Fruit fly (Drosophila melanogaster) whole organism, embryonic: ENCODE results near the gene CG13386.

Experiments used
- BtbVII ChIP-seq: fragments of 200-800 bp; sonication (Bioruptor generic); optimal IDR thresholded peaks from 3 replicates; lab custom pipeline; 2017; ENCODE audit warnings: missing biosample characterization, mild to moderate bottlenecking, missing genetic modification characterization
- CG10321 ChIP-seq: fragments of 200-800 bp; sonication (Bioruptor generic); IDR thresholded peaks from 2 replicates; pipeline ENCODE4 v1.3.6; 2022; ENCODE audit warnings: missing biosample characterization, missing genetic modification characterization
- CG10431 ChIP-seq: fragments of 200-800 bp; sonication (Bioruptor generic); optimal IDR thresholded peaks from 3 replicates; lab custom pipeline; 2018; ENCODE audit warnings: missing biosample characterization, mild to moderate bottlenecking, missing genetic modification characterization
- CG1233 ChIP-seq: fragments of 200-800 bp; sonication (Bioruptor generic); optimal IDR thresholded peaks from 4 replicates; lab custom pipeline; 2018; ENCODE audit warnings: missing biosample characterization, mild to moderate bottlenecking, missing genetic modification characterization
- CG17829 ChIP-seq: fragments of 200-800 bp; optimal IDR thresholded peaks from 2 replicates; lab custom pipeline; 2019; ENCODE audit warnings: missing biosample characterization, mild to moderate bottlenecking, missing genetic modification characterization, moderate library complexity
- CG34376 ChIP-seq: fragments of 200-800 bp; sonication (Bioruptor generic); optimal IDR thresholded peaks from 2 replicates; lab custom pipeline; 2018; ENCODE audit warnings: missing biosample characterization, mild to moderate bottlenecking, missing genetic modification characterization
- CG34422 ChIP-seq: fragments of 200-800 bp; sonication (Bioruptor generic); IDR thresholded peaks from 3 replicates; pipeline ENCODE4 v1.3.6; 2022; ENCODE audit warnings: missing biosample characterization, missing genetic modification characterization
- CG4404 ChIP-seq: fragments of 200-800 bp; sonication (Bioruptor generic); IDR thresholded peaks from 2 replicates; pipeline ENCODE4 v1.3.6; 2022; ENCODE audit warnings: missing biosample characterization, missing genetic modification characterization
- CG5953 ChIP-seq: fragments of 200-800 bp; sonication (Bioruptor generic); IDR thresholded peaks from 2 replicates; pipeline ENCODE4 v1.3.6; 2022; ENCODE audit warnings: missing biosample characterization, missing genetic modification characterization
- CG7372 ChIP-seq: fragments of 200-800 bp; sonication (Bioruptor generic); IDR thresholded peaks from 2 replicates; pipeline ENCODE4 v1.3.6; 2022; ENCODE audit warnings: missing biosample characterization, missing genetic modification characterization
- CG7556 ChIP-seq: fragments of 200-800 bp; sonication (Bioruptor generic); optimal IDR thresholded peaks from 2 replicates; lab custom pipeline; 2017; ENCODE audit warnings: missing biosample characterization, mild to moderate bottlenecking, missing genetic modification characterization
- CG8924 ChIP-seq: fragments of 200-800 bp; optimal IDR thresholded peaks from 3 replicates; lab custom pipeline; 2019; ENCODE audit warnings: missing biosample characterization, mild to moderate bottlenecking, missing genetic modification characterization, moderate library complexity
- CG9727 ChIP-seq: fragments of 200-800 bp; sonication (Bioruptor generic); optimal IDR thresholded peaks from 3 replicates; lab custom pipeline; 2017; ENCODE audit warnings: missing biosample characterization, mild to moderate bottlenecking, missing genetic modification characterization
- CkIIα-i1 ChIP-seq: fragments of 200-800 bp; sonication (Bioruptor generic); IDR thresholded peaks from 2 replicates; pipeline ENCODE4 v1.3.6; 2022; ENCODE audit warnings: missing biosample characterization, missing genetic modification characterization
- Dip3 ChIP-seq: fragments of 200-800 bp; sonication (Bioruptor generic); optimal IDR thresholded peaks from 3 replicates; lab custom pipeline; 2016; ENCODE audit warnings: missing biosample characterization, missing genetic modification characterization
- H15 ChIP-seq: fragments of 200-800 bp; sonication (Bioruptor generic); IDR thresholded peaks from 3 replicates; pipeline ENCODE4 v1.3.6; 2022; ENCODE audit warnings: missing biosample characterization, missing genetic modification characterization
- HHEX ChIP-seq: fragments of 200-800 bp; sonication (Bioruptor generic); optimal IDR thresholded peaks from 3 replicates; lab custom pipeline; 2017; ENCODE audit warnings: missing biosample characterization, mild to moderate bottlenecking, missing genetic modification characterization, missing genetic modification reagents
- HLHmδ ChIP-seq: fragments of 200-800 bp; sonication (Bioruptor generic); optimal IDR thresholded peaks from 2 replicates; lab custom pipeline; 2018; ENCODE audit warnings: missing biosample characterization, mild to moderate bottlenecking, missing genetic modification characterization, moderate library complexity
- Hand ChIP-seq: fragments of 200-800 bp; sonication (Bioruptor generic); optimal IDR thresholded peaks from 2 replicates; lab custom pipeline; 2017; ENCODE audit warnings: mild to moderate bottlenecking, missing biosample characterization, missing genetic modification reagents, missing genetic modification characterization
- Hey ChIP-seq: fragments of 200-800 bp; sonication (Bioruptor generic); optimal IDR thresholded peaks from 3 replicates; lab custom pipeline; 2018; ENCODE audit warnings: missing biosample characterization, mild to moderate bottlenecking, missing genetic modification characterization
- Hsf ChIP-seq: fragments of 200-800 bp; sonication (Bioruptor generic); optimal IDR thresholded peaks from 3 replicates; lab custom pipeline; 2016; ENCODE audit warnings: missing biosample characterization, missing genetic modification characterization
- Jarid2 ChIP-seq: fragments of 200-800 bp; sonication (Bioruptor generic); optimal IDR thresholded peaks from 3 replicates; lab custom pipeline; 2017; ENCODE audit warnings: mild to moderate bottlenecking, missing biosample characterization, missing genetic modification reagents, missing genetic modification characterization
- NK7.1 ChIP-seq: fragments of 200-800 bp; sonication (Bioruptor generic); optimal IDR thresholded peaks from 3 replicates; lab custom pipeline; 2016; ENCODE audit warnings: missing biosample characterization, missing genetic modification characterization
- Nf-YA ChIP-seq: fragments of 200-800 bp; sonication (Bioruptor generic); IDR thresholded peaks from 2 replicates; pipeline ENCODE4 v1.3.6; 2022; ENCODE audit warnings: missing biosample characterization, missing genetic modification characterization
- Oli ChIP-seq: fragments of 200-800 bp; sonication (Bioruptor generic); optimal IDR thresholded peaks from 2 replicates; lab custom pipeline; 2018; ENCODE audit warnings: missing biosample characterization, mild to moderate bottlenecking, missing genetic modification characterization, moderate library complexity
- Pdp1 ChIP-seq, 2 experiments: fragments of 200-800 bp; sonication (Bioruptor generic); optimal IDR thresholded peaks; 3 replicates each; lab custom pipeline; 2016; ENCODE audit warnings: missing biosample characterization in 2 of 2, missing genetic modification characterization in 2 of 2, mild to moderate bottlenecking in 1 of 2, moderate library complexity in 1 of 2
- Scr ChIP-seq: fragments of 200-800 bp; sonication (Bioruptor generic); IDR thresholded peaks from 2 replicates; pipeline ENCODE4 v1.3.6; 2022; ENCODE audit warnings: missing biosample characterization, missing genetic modification characterization; ENCODE audit not compliant: partially characterized antibody
- Ssrp ChIP-seq: fragments of 200-800 bp; sonication (Bioruptor generic); optimal IDR thresholded peaks from 2 replicates; lab custom pipeline; 2018; ENCODE audit warnings: missing biosample characterization, mild to moderate bottlenecking, missing genetic modification characterization, moderate library complexity
- Stat92E ChIP-seq, 3 experiments: fragments of >200 bp in 2 of 3; fragments of 200-800 bp in 1 of 3; sonication (Bioruptor generic) in 1 of 3; optimal IDR thresholded peaks; 2 replicates each; lab custom pipeline; 2017 to 2019; ENCODE audit warnings: missing biosample characterization in 3 of 3, missing genetic modification characterization in 3 of 3, mild to moderate bottlenecking in 1 of 3, moderate library complexity in 1 of 3
- aop ChIP-seq: fragments of 200-800 bp; sonication (Bioruptor generic); IDR thresholded peaks from 2 replicates; pipeline ENCODE4 v1.3.6; 2022; ENCODE audit warnings: missing biosample characterization, missing genetic modification characterization
- ara ChIP-seq: fragments of 200-800 bp; sonication (Bioruptor generic); IDR thresholded peaks from 2 replicates; pipeline ENCODE4 v1.3.6; 2022; ENCODE audit warnings: missing biosample characterization, missing genetic modification characterization
- bowl ChIP-seq: fragments of 200-800 bp; sonication (Bioruptor generic); IDR thresholded peaks from 2 replicates; pipeline ENCODE4 v1.3.6; 2022; ENCODE audit warnings: missing biosample characterization, missing genetic modification characterization
- btn ChIP-seq: fragments of 200-800 bp; sonication (Bioruptor generic); optimal IDR thresholded peaks from 2 replicates; lab custom pipeline; 2016; ENCODE audit warnings: missing biosample characterization, missing genetic modification characterization
- jigr1 ChIP-seq: fragments of 200-800 bp; sonication (Bioruptor generic); IDR thresholded peaks from 3 replicates; pipeline ENCODE4 v1.3.6; 2022; ENCODE audit warnings: missing biosample characterization, missing genetic modification characterization
- jumu ChIP-seq: fragments of 200-800 bp; sonication (Bioruptor generic); optimal IDR thresholded peaks from 3 replicates; lab custom pipeline; 2016; ENCODE audit warnings: missing biosample characterization, missing genetic modification characterization
- knrl ChIP-seq: fragments of 200-800 bp; sonication (Bioruptor generic); IDR thresholded peaks from 3 replicates; pipeline ENCODE4 v1.3.6; 2022; ENCODE audit warnings: missing biosample characterization, missing genetic modification characterization; ENCODE audit not compliant: partially characterized antibody
- phol ChIP-seq: fragments of 200-800 bp; sonication (Bioruptor generic); optimal IDR thresholded peaks from 3 replicates; lab custom pipeline; 2018; ENCODE audit warnings: missing biosample characterization, mild to moderate bottlenecking, missing genetic modification characterization, moderate library complexity
- pnt ChIP-seq: fragments of 200-800 bp; sonication (Bioruptor generic); optimal IDR thresholded peaks from 3 replicates; lab custom pipeline; 2016; ENCODE audit warnings: missing biosample characterization, missing genetic modification characterization
- psq ChIP-seq: fragments of 200-800 bp; sonication (Bioruptor generic); optimal IDR thresholded peaks from 2 replicates; lab custom pipeline; 2017; ENCODE audit warnings: missing biosample characterization, missing genetic modification characterization
- rib ChIP-seq: fragments of 200-800 bp; sonication (Bioruptor generic); IDR thresholded peaks from 2 replicates; pipeline ENCODE4 v1.3.6; 2022; ENCODE audit warnings: missing biosample characterization, missing genetic modification characterization
- seq ChIP-seq: fragments of 200-800 bp; sonication (Bioruptor generic); IDR thresholded peaks from 2 replicates; pipeline ENCODE4 v1.3.6; 2022; ENCODE audit warnings: missing biosample characterization, missing genetic modification characterization
- sob ChIP-seq: fragments of 200-800 bp; sonication (Bioruptor generic); IDR thresholded peaks from 2 replicates; pipeline ENCODE4 v1.3.6; 2022; ENCODE audit warnings: missing biosample characterization, missing genetic modification characterization
- unpg ChIP-seq: fragments of 200-800 bp; sonication (Bioruptor generic); optimal IDR thresholded peaks from 3 replicates; lab custom pipeline; 2018; ENCODE audit warnings: missing biosample characterization, mild to moderate bottlenecking, missing genetic modification characterization, moderate library complexity
- vfl ChIP-seq: fragments of 200-800 bp; sonication (Bioruptor generic); optimal IDR thresholded peaks from 2 replicates; lab custom pipeline; 2016; ENCODE audit warnings: missing biosample characterization, missing genetic modification characterization
- z ChIP-seq: fragments of 200-800 bp; sonication (Bioruptor generic); IDR thresholded peaks from 3 replicates; pipeline ENCODE4 v1.3.6; 2022; ENCODE audit warnings: missing biosample characterization, missing genetic modification characterization
- zen2 ChIP-seq: fragments of 200-800 bp; sonication (Bioruptor generic); IDR thresholded peaks from 3 replicates; pipeline ENCODE4 v1.3.6; 2022; ENCODE audit warnings: missing biosample characterization, missing genetic modification characterization; ENCODE audit not compliant: partially characterized antibody
- zfh1 ChIP-seq: fragments of 200-800 bp; sonication (Bioruptor generic); IDR thresholded peaks from 3 replicates; pipeline ENCODE4 v1.3.6; 2022; ENCODE audit warnings: missing biosample characterization, missing genetic modification characterization
- zfh2 ChIP-seq: fragments of 200-800 bp; sonication (Bioruptor generic); optimal IDR thresholded peaks from 2 replicates; lab custom pipeline; 2016; ENCODE audit warnings: missing biosample characterization, missing genetic modification characterization

CG13386 gene

dm6 chr2L:8403286-8404270, 4.8 kb downstream of the CG13386 start, which contains the start of gene emb (continued):
- TF ChIP-seq pnt (GFP tag; lab: Kevin White, UChicago): no peak
- TF ChIP-seq knrl (GFP tag; lab: Robert Waterston, UW): peak; percentile 90
- TF ChIP-seq phol: peak; percentile 68
- TF ChIP-seq unpg: no peak
- peak; percentile 66 for TF ChIP-seq CG9727 (GFP tag; lab: Kevin White, UChicago)
- peak in 1 of 2 experiments; percentile 17 for TF ChIP-seq Pdp1 (GFP tag; optimal IDR thresholded peaks at IDR 0.05; lab: Kevin White, UChicago)
- no peak for TF ChIP-seq CG7556 (GFP tag; lab: Kevin White, UChicago)
- TF ChIP-seq H15: no peak
- TF ChIP-seq CG7372 (GFP tag; lab: Robert Waterston, UW): no peak
- TF ChIP-seq jigr1 (GFP tag; lab: Robert Waterston, UW): peak; percentile 57; the same call in 1 of the 3 replicates
- peak; percentile 94 for TF ChIP-seq Scr (GFP tag; lab: Robert Waterston, UW)
- TF ChIP-seq bowl (GFP tag; lab: Robert Waterston, UW): no peak
- peak; percentile 40 for TF ChIP-seq CG1233
- no peak for TF ChIP-seq Oli (tag; lab: Kevin White, UChicago)
- no peak for TF ChIP-seq Stat92E (GFP tag; optimal IDR thresholded peaks at IDR 0.05; lab: Kevin White, UChicago)
- no peak for TF ChIP-seq CG10431 (GFP tag; lab: Kevin White, UChicago)
- no peak for TF ChIP-seq z (GFP tag; lab: Robert Waterston, UW)
- TF ChIP-seq Hand (GFP tag; lab: Kevin White, UChicago): no peak
- TF ChIP-seq CG8924 (tag; lab: Kevin White, UChicago): peak; percentile 44
- peak; percentile 75 for TF ChIP-seq rib (GFP tag; lab: Robert Waterston, UW)
- peak; percentile 58 for TF ChIP-seq jumu (GFP tag; lab: Kevin White, UChicago)
- peak; percentile 40 for TF ChIP-seq Hsf (GFP tag; lab: Kevin White, UChicago)
- peak; percentile 24 for TF ChIP-seq CG34376 (GFP tag; lab: Kevin White, UChicago)
- TF ChIP-seq zen2 (GFP tag; lab: Robert Waterston, UW): peak; percentile 93
- TF ChIP-seq vfl: peak; percentile 34
- peak; percentile 19 for TF ChIP-seq psq
- TF ChIP-seq CG17829 (tag; lab: Kevin White, UChicago): peak; percentile 71
- no peak for TF ChIP-seq Dip3 (GFP tag; lab: Kevin White, UChicago)
- no peak for TF ChIP-seq NK7.1 (GFP tag; lab: Kevin White, UChicago)
- no peak for TF ChIP-seq Nf-YA
- TF ChIP-seq zfh2 (GFP tag; lab: Kevin White, UChicago): peak; percentile 60
- no peak for TF ChIP-seq CkIIα-i1 (GFP tag; lab: Robert Waterston, UW)
- 0 out of 2 replicates have a peak, but pooled peaks have one; percentile 30 for TF ChIP-seq aop (GFP tag; lab: Robert Waterston, UW)
- peak; percentile 42; the same call in 1 of the 2 replicates for TF ChIP-seq ara (GFP tag; lab: Robert Waterston, UW)
- TF ChIP-seq CG34422: peak; percentile 79; the same call in 1 of the 3 replicates
- TF ChIP-seq btn (GFP tag; lab: Kevin White, UChicago): no peak
- TF ChIP-seq seq (GFP tag; lab: Robert Waterston, UW): no peak
- no peak for TF ChIP-seq BtbVII (GFP tag; lab: Kevin White, UChicago)
- peak; percentile 33 for TF ChIP-seq Ssrp (tag; lab: Kevin White, UChicago)
- no peak for TF ChIP-seq Hey
- TF ChIP-seq Jarid2 (GFP tag; lab: Kevin White, UChicago): no peak
- no peak for TF ChIP-seq CG4404 (GFP tag; lab: Robert Waterston, UW)
- TF ChIP-seq CG5953 (GFP tag; lab: Robert Waterston, UW): no peak
- TF ChIP-seq sob (GFP tag; lab: Robert Waterston, UW): peak; percentile 57; the same call in 1 of the 2 replicates
- TF ChIP-seq zfh1 (GFP tag; lab: Robert Waterston, UW): peak; percentile 36; the same call in 1 of the 3 replicates
- TF ChIP-seq HHEX: no peak
- no peak for TF ChIP-seq CG10321
- peak; percentile 12 for TF ChIP-seq HLHmδ (GFP tag; lab: Kevin White, UChicago)
